Fruit fly (Drosophila melanogaster) whole organism, embryonic: ENCODE data around the gene Ptp10D.

Source experiments
- ATbp ChIP-seq: fragments of 200-800 bp; sonication (Bioruptor generic); optimal IDR thresholded peaks from 2 replicates; lab custom pipeline; 2017; ENCODE audit warnings: missing biosample characterization, mild to moderate bottlenecking, missing genetic modification characterization, missing genetic modification reagents
- Atf6 ChIP-seq: fragments of 200-800 bp; sonication (Bioruptor generic); IDR thresholded peaks from 2 replicates; pipeline ENCODE4 v1.3.6; 2022; ENCODE audit warnings: missing biosample characterization, missing genetic modification characterization
- BtbVII ChIP-seq: fragments of 200-800 bp; sonication (Bioruptor generic); optimal IDR thresholded peaks from 3 replicates; lab custom pipeline; 2017; ENCODE audit warnings: missing biosample characterization, mild to moderate bottlenecking, missing genetic modification characterization
- C15 ChIP-seq: fragments of 200-800 bp; sonication (Bioruptor generic); IDR thresholded peaks from 3 replicates; pipeline ENCODE4 v1.3.6; 2022; ENCODE audit warnings: missing biosample characterization, missing genetic modification characterization
- CG10959 ChIP-seq: fragments of 200-800 bp; sonication (Bioruptor generic); IDR thresholded peaks from 2 replicates; pipeline ENCODE4 v1.3.6; 2022; ENCODE audit warnings: missing biosample characterization, missing genetic modification characterization
- CG11398 ChIP-seq: fragments of 200-800 bp; sonication (Bioruptor generic); optimal IDR thresholded peaks from 2 replicates; lab custom pipeline; 2016; ENCODE audit warnings: missing biosample characterization, missing genetic modification characterization
- CG12236 ChIP-seq: fragments of 200-800 bp; sonication (Bioruptor generic); optimal IDR thresholded peaks from 2 replicates; lab custom pipeline; 2016; ENCODE audit warnings: missing biosample characterization, missing genetic modification characterization
- CG12391 ChIP-seq: fragments of 200-800 bp; sonication (Bioruptor generic); optimal IDR thresholded peaks from 3 replicates; lab custom pipeline; 2018; ENCODE audit warnings: missing biosample characterization, mild to moderate bottlenecking, missing genetic modification characterization, moderate library complexity
- CG13624 ChIP-seq: fragments of 200-800 bp; sonication (Bioruptor generic); optimal IDR thresholded peaks from 2 replicates; lab custom pipeline; 2016; ENCODE audit warnings: missing biosample characterization, missing genetic modification characterization
- CG14014 ChIP-seq: fragments of 200-800 bp; sonication (Bioruptor generic); IDR thresholded peaks from 2 replicates; pipeline ENCODE4 v1.3.6; 2022; ENCODE audit warnings: missing biosample characterization, missing genetic modification characterization
- CG15696 ChIP-seq: fragments of 200-800 bp; sonication (Bioruptor generic); optimal IDR thresholded peaks from 2 replicates; lab custom pipeline; 2019; ENCODE audit warnings: missing biosample characterization, mild to moderate bottlenecking, missing genetic modification characterization, moderate library complexity
- CG18619 ChIP-seq: fragments of 200-800 bp; sonication (Bioruptor generic); optimal IDR thresholded peaks from 3 replicates; lab custom pipeline; 2017; ENCODE audit warnings: missing biosample characterization, mild to moderate bottlenecking, missing genetic modification characterization
- CG31224 ChIP-seq: fragments of 200-800 bp; sonication (Bioruptor generic); IDR thresholded peaks from 2 replicates; pipeline ENCODE4 v1.3.6; 2022; ENCODE audit warnings: missing biosample characterization, missing genetic modification characterization
- CG3281 ChIP-seq: fragments of 200-800 bp; sonication (Bioruptor generic); optimal IDR thresholded peaks from 3 replicates; lab custom pipeline; 2017; ENCODE audit warnings: missing biosample characterization, mild to moderate bottlenecking, missing genetic modification characterization
- CG33213 ChIP-seq: fragments of 200-800 bp; sonication (Bioruptor generic); optimal IDR thresholded peaks from 3 replicates; lab custom pipeline; 2016; ENCODE audit warnings: missing biosample characterization, missing genetic modification characterization
- CG42726 ChIP-seq: fragments of 200-800 bp; sonication (Bioruptor generic); IDR thresholded peaks from 2 replicates; pipeline ENCODE4 v1.3.6; 2022; ENCODE audit warnings: missing biosample characterization, missing genetic modification characterization; ENCODE audit not compliant: partially characterized antibody
- CG4424 ChIP-seq: fragments of 200-800 bp; sonication (Bioruptor generic); optimal IDR thresholded peaks from 3 replicates; lab custom pipeline; 2016; ENCODE audit warnings: missing biosample characterization, missing genetic modification characterization
- CG4707 ChIP-seq: fragments of 200-800 bp; sonication (Bioruptor generic); optimal IDR thresholded peaks from 2 replicates; lab custom pipeline; 2018; ENCODE audit warnings: missing biosample characterization, mild to moderate bottlenecking, missing genetic modification characterization, moderate library complexity
- CG6272 ChIP-seq: fragments of 200-800 bp; sonication (Bioruptor generic); IDR thresholded peaks from 2 replicates; pipeline ENCODE4 v1.3.6; 2022; ENCODE audit warnings: missing biosample characterization, missing genetic modification characterization
- CG8388 ChIP-seq: fragments of 200-800 bp; sonication (Bioruptor generic); optimal IDR thresholded peaks from 2 replicates; lab custom pipeline; 2019; ENCODE audit warnings: missing biosample characterization, mild to moderate bottlenecking, missing genetic modification characterization, moderate library complexity
- CG8924 ChIP-seq: fragments of 200-800 bp; optimal IDR thresholded peaks from 3 replicates; lab custom pipeline; 2019; ENCODE audit warnings: missing biosample characterization, mild to moderate bottlenecking, missing genetic modification characterization, moderate library complexity
- CHES-1-like ChIP-seq: fragments of 200-800 bp; sonication (Bioruptor generic); optimal IDR thresholded peaks from 2 replicates; lab custom pipeline; 2016; ENCODE audit warnings: missing biosample characterization, missing genetic modification characterization
- D19B ChIP-seq: fragments of 200-800 bp; sonication (Bioruptor generic); optimal IDR thresholded peaks from 2 replicates; lab custom pipeline; 2017; ENCODE audit warnings: missing biosample characterization, mild to moderate bottlenecking, missing genetic modification characterization
- Gug ChIP-seq: fragments of 200-800 bp; sonication (Bioruptor generic); IDR thresholded peaks from 4 replicates; pipeline ENCODE4 v1.3.6; 2022; ENCODE audit warnings: missing biosample characterization, missing genetic modification characterization
- Hr51 ChIP-seq, 2 experiments: fragments of 200-800 bp; sonication (Bioruptor generic); optimal IDR thresholded peaks; 2 replicates in 1 of 2; 3 replicates in 1 of 2; lab custom pipeline; 2016 to 2018; ENCODE audit warnings: missing biosample characterization in 2 of 2, missing genetic modification characterization in 2 of 2, mild to moderate bottlenecking in 1 of 2, moderate library complexity in 1 of 2
- Lim3 ChIP-seq: fragments of 200-800 bp; sonication (Bioruptor generic); IDR thresholded peaks from 2 replicates; pipeline ENCODE4 v1.3.6; 2022; ENCODE audit warnings: missing biosample characterization, missing genetic modification characterization
- Opbp ChIP-seq: fragments of 200-800 bp; sonication (Bioruptor generic); IDR thresholded peaks from 3 replicates; pipeline ENCODE4 v1.3.6; 2022; ENCODE audit warnings: missing biosample characterization, missing genetic modification characterization; ENCODE audit not compliant: partially characterized antibody
- Sry-δ ChIP-seq: fragments of 200-800 bp; sonication (Bioruptor generic); optimal IDR thresholded peaks from 2 replicates; lab custom pipeline; 2016; ENCODE audit warnings: missing biosample characterization, missing genetic modification characterization
- Tbp ChIP-seq: fragments of >200 bp; optimal IDR thresholded peaks from 2 replicates; lab custom pipeline; 2018; ENCODE audit warnings: missing biosample characterization, missing genetic modification characterization
- ara ChIP-seq: fragments of 200-800 bp; sonication (Bioruptor generic); IDR thresholded peaks from 2 replicates; pipeline ENCODE4 v1.3.6; 2022; ENCODE audit warnings: missing biosample characterization, missing genetic modification characterization
- ase ChIP-seq: fragments of 200-800 bp; sonication (Bioruptor generic); IDR thresholded peaks from 3 replicates; pipeline ENCODE4 v1.3.6; 2022; ENCODE audit warnings: missing biosample characterization, missing genetic modification characterization
- disco-r ChIP-seq: fragments of 200-800 bp; sonication (Bioruptor generic); optimal IDR thresholded peaks from 2 replicates; lab custom pipeline; 2016; ENCODE audit warnings: missing biosample characterization, missing genetic modification characterization
- ewg ChIP-seq: fragments of 200-800 bp; sonication (Bioruptor generic); optimal IDR thresholded peaks from 3 replicates; lab custom pipeline; 2017; ENCODE audit warnings: mild to moderate bottlenecking, missing biosample characterization, missing genetic modification reagents, missing genetic modification characterization
- gfzf ChIP-seq: fragments of 200-800 bp; sonication (Bioruptor generic); optimal IDR thresholded peaks from 2 replicates; lab custom pipeline; 2016; ENCODE audit warnings: missing biosample characterization, mild to moderate bottlenecking, missing genetic modification characterization, moderate library complexity
- grau ChIP-seq: fragments of 200-800 bp; optimal IDR thresholded peaks from 3 replicates; lab custom pipeline; 2019; ENCODE audit warnings: missing biosample characterization, mild to moderate bottlenecking, missing genetic modification characterization, moderate library complexity
- gsb-n ChIP-seq: fragments of 200-800 bp; sonication (Bioruptor generic); optimal IDR thresholded peaks from 3 replicates; lab custom pipeline; 2018; ENCODE audit warnings: missing biosample characterization, mild to moderate bottlenecking, missing genetic modification characterization
- ham ChIP-seq: fragments of 200-800 bp; sonication (Bioruptor generic); IDR thresholded peaks from 2 replicates; pipeline ENCODE4 v1.3.6; 2022; ENCODE audit warnings: missing biosample characterization, missing genetic modification characterization
- ind ChIP-seq: fragments of 200-800 bp; sonication (Bioruptor generic); optimal IDR thresholded peaks from 3 replicates; lab custom pipeline; 2016; ENCODE audit warnings: missing biosample characterization, missing genetic modification characterization
- lab ChIP-seq: fragments of 200-800 bp; sonication (Bioruptor generic); optimal IDR thresholded peaks from 3 replicates; lab custom pipeline; 2017; ENCODE audit warnings: missing biosample characterization, missing genetic modification characterization, mild to moderate bottlenecking, moderate library complexity, missing genetic modification reagents
- lilli ChIP-seq: fragments of 200-800 bp; sonication (Bioruptor generic); optimal IDR thresholded peaks from 3 replicates; lab custom pipeline; 2016; ENCODE audit warnings: missing biosample characterization, missing genetic modification characterization
- lmd ChIP-seq: fragments of 200-800 bp; sonication (Bioruptor generic); IDR thresholded peaks from 2 replicates; pipeline ENCODE4 v1.3.6; 2022; ENCODE audit warnings: missing biosample characterization, missing genetic modification characterization
- mirr ChIP-seq: fragments of 200-800 bp; sonication (Bioruptor generic); optimal IDR thresholded peaks from 3 replicates; lab custom pipeline; 2018; ENCODE audit warnings: missing biosample characterization, mild to moderate bottlenecking, missing genetic modification characterization
- nmo ChIP-seq: fragments of 200-800 bp; sonication (Bioruptor generic); optimal IDR thresholded peaks from 2 replicates; lab custom pipeline; 2018; ENCODE audit warnings: missing biosample characterization, mild to moderate bottlenecking, missing genetic modification characterization, moderate library complexity
- salm ChIP-seq: fragments of 200-800 bp; sonication (Bioruptor generic); optimal IDR thresholded peaks from 2 replicates; lab custom pipeline; 2018; ENCODE audit warnings: missing biosample characterization, mild to moderate bottlenecking, missing genetic modification characterization
- sens-2 ChIP-seq: fragments of 200-800 bp; sonication (Bioruptor generic); IDR thresholded peaks from 2 replicates; pipeline ENCODE4 v1.3.6; 2022; ENCODE audit warnings: missing biosample characterization, missing genetic modification characterization
- sisA ChIP-seq: fragments of 200-800 bp; sonication (Bioruptor generic); IDR thresholded peaks from 2 replicates; pipeline ENCODE4 v1.3.6; 2022; ENCODE audit warnings: missing biosample characterization, missing genetic modification characterization
- sqz ChIP-seq: fragments of 200-800 bp; sonication (Bioruptor generic); optimal IDR thresholded peaks from 3 replicates; lab custom pipeline; 2018; ENCODE audit warnings: missing biosample characterization, mild to moderate bottlenecking, missing genetic modification characterization
- sr ChIP-seq: fragments of 200-800 bp; sonication (Bioruptor generic); IDR thresholded peaks from 3 replicates; pipeline ENCODE4 v1.3.6; 2022; ENCODE audit warnings: missing biosample characterization, missing genetic modification characterization
- trem ChIP-seq: fragments of 200-800 bp; optimal IDR thresholded peaks from 3 replicates; lab custom pipeline; 2019; ENCODE audit warnings: missing biosample characterization, mild to moderate bottlenecking, missing genetic modification characterization, moderate library complexity
- ttk ChIP-seq: fragments of 200-800 bp; sonication (Bioruptor generic); IDR thresholded peaks from 2 replicates; pipeline ENCODE4 v2.1.2; 2022; ENCODE audit warnings: missing biosample characterization, missing genetic modification characterization
- tx ChIP-seq: fragments of 200-800 bp; sonication (Bioruptor generic); optimal IDR thresholded peaks from 2 replicates; lab custom pipeline; 2016; ENCODE audit warnings: missing biosample characterization, missing genetic modification characterization

The Ptp10D gene

dm6 chrX:11658181-11658842 lies 36.5 kb downstream of the Ptp10D start:
- peak; percentile 17 for TF ChIP-seq gsb-n (tag; lab: Kevin White, UChicago)
- TF ChIP-seq C15 (GFP tag; lab: Robert Waterston, UW) = no peak
- TF ChIP-seq tx (GFP tag; lab: Kevin White, UChicago) = no peak
- 0 out of 2 replicates have a peak, but pooled peaks have one; percentile 16 for TF ChIP-seq lmd (GFP tag; lab: Robert Waterston, UW)
- TF ChIP-seq sens-2 (GFP tag; lab: Robert Waterston, UW) = no peak
- TF ChIP-seq grau = peak; percentile 43
- TF ChIP-seq Hr51 (GFP tag; optimal IDR thresholded peaks at IDR 0.05; lab: Kevin White, UChicago) = peak in 1 of 2 experiments; percentile 40
- no peak for TF ChIP-seq sr (GFP tag; lab: Robert Waterston, UW)
- TF ChIP-seq CG4707 = no peak
- TF ChIP-seq CG15696 = no peak
- TF ChIP-seq lilli (GFP tag; lab: Kevin White, UChicago) = no peak
- TF ChIP-seq trem (tag; lab: Kevin White, UChicago) = peak; percentile 28
- TF ChIP-seq CG10959 (GFP tag; lab: Robert Waterston, UW) = no peak
- TF ChIP-seq ham (GFP tag; lab: Robert Waterston, UW) = no peak
- no peak for TF ChIP-seq CG3281 (GFP tag; lab: Kevin White, UChicago)
- no peak for TF ChIP-seq Lim3
- no peak for TF ChIP-seq sqz (GFP tag; lab: Kevin White, UChicago)
- TF ChIP-seq ewg (GFP tag; lab: Kevin White, UChicago) = peak; percentile 14
- TF ChIP-seq CHES-1-like = no peak
- TF ChIP-seq CG42726 (GFP tag; lab: Robert Waterston, UW) = no peak
- TF ChIP-seq Atf6 (GFP tag; lab: Robert Waterston, UW) = no peak
- no peak for TF ChIP-seq ase (GFP tag; lab: Robert Waterston, UW)
- no peak for TF ChIP-seq gfzf (GFP tag; lab: Kevin White, UChicago)
- no peak for TF ChIP-seq BtbVII
- no peak for TF ChIP-seq CG6272
- TF ChIP-seq Sry-δ = no peak
- no peak for TF ChIP-seq CG31224 (GFP tag; lab: Robert Waterston, UW)
- TF ChIP-seq ara (GFP tag; lab: Robert Waterston, UW) = no peak
- TF ChIP-seq salm (tag; lab: Kevin White, UChicago) = no peak
- TF ChIP-seq CG12391 = peak; percentile 29
- TF ChIP-seq CG33213 (GFP tag; lab: Kevin White, UChicago) = no peak
- TF ChIP-seq lab (GFP tag; lab: Kevin White, UChicago) = peak; percentile 24
- TF ChIP-seq disco-r (GFP tag; lab: Kevin White, UChicago) = no peak
- peak; percentile 26; the same call in 1 of the 2 replicates for TF ChIP-seq sisA (GFP tag; lab: Robert Waterston, UW)
- TF ChIP-seq Tbp (GFP tag; lab: Kevin White, UChicago) = no peak
- no peak for TF ChIP-seq mirr (GFP tag; lab: Kevin White, UChicago)
- peak; percentile 3 for TF ChIP-seq ind (GFP tag; lab: Kevin White, UChicago)
- TF ChIP-seq ATbp (GFP tag; lab: Kevin White, UChicago) = peak; percentile 24
- TF ChIP-seq ttk (GFP tag; lab: Robert Waterston, UW) = no peak
- peak; percentile 39 for TF ChIP-seq nmo (GFP tag; lab: Kevin White, UChicago)
- TF ChIP-seq CG18619 (GFP tag; lab: Kevin White, UChicago) = no peak
- no peak for TF ChIP-seq Opbp (GFP tag; lab: Robert Waterston, UW)
- no peak for TF ChIP-seq CG13624 (GFP tag; lab: Kevin White, UChicago)
- TF ChIP-seq Gug = no peak
- no peak for TF ChIP-seq CG8924
- TF ChIP-seq CG11398 (GFP tag; lab: Kevin White, UChicago) = no peak
- TF ChIP-seq CG8388 = peak; percentile 47
- no peak for TF ChIP-seq D19B (GFP tag; lab: Kevin White, UChicago)
- no peak for TF ChIP-seq CG14014 (GFP tag; lab: Robert Waterston, UW)
- TF ChIP-seq CG12236 (GFP tag; lab: Kevin White, UChicago) = no peak
- no peak for TF ChIP-seq CG4424 (GFP tag; lab: Kevin White, UChicago)
